Worm (Caenorhabditis elegans) whole organism, L3 larva: Measurements from ENCODE around the gene F46B3.23.

Experiments
- R02D3.7 ChIP-seq: fragments of 150-350 bp; optimal IDR thresholded peaks from 2 replicates; lab custom pipeline; 2014; ENCODE audit warnings: missing biosample characterization, missing genetic modification characterization
- ama-1 ChIP-seq: fragments of 150-350 bp; optimal IDR thresholded peaks from 2 replicates; lab custom pipeline; 2018
- ceh-82 ChIP-seq: fragments of 150-350 bp; optimal IDR thresholded peaks from 2 replicates; lab custom pipeline; 2014; ENCODE audit warnings: missing biosample characterization, missing genetic modification characterization
- egl-5 ChIP-seq: fragments of 150-350 bp; optimal IDR thresholded peaks from 2 replicates; lab custom pipeline; 2017; ENCODE audit warnings: missing biosample characterization, missing genetic modification reagents, missing genetic modification characterization, inconsistent platforms
- fkh-10 ChIP-seq: sonication (generic microtip); optimal IDR thresholded peaks from 2 replicates; lab custom pipeline; 2017; ENCODE audit warnings: missing biosample characterization, missing genetic modification reagents, missing genetic modification characterization
- lin-15B ChIP-seq: fragments of 150-350 bp; optimal IDR thresholded peaks from 2 replicates; lab custom pipeline; 2014; ENCODE audit warnings: missing biosample characterization, missing genetic modification characterization
- nhr-28 ChIP-seq: fragments of 150-350 bp; optimal IDR thresholded peaks from 2 replicates; lab custom pipeline; 2014; ENCODE audit warnings: missing biosample characterization, missing genetic modification characterization
- pqm-1 ChIP-seq: fragments of 150-350 bp; optimal IDR thresholded peaks from 2 replicates; lab custom pipeline; 2017; ENCODE audit warnings: missing biosample characterization, missing genetic modification characterization, inconsistent platforms
- unc-39 ChIP-seq: sonication (generic microtip); optimal IDR thresholded peaks from 4 replicates; lab custom pipeline; 2017; ENCODE audit warnings: missing biosample characterization, missing genetic modification characterization

DNA sequence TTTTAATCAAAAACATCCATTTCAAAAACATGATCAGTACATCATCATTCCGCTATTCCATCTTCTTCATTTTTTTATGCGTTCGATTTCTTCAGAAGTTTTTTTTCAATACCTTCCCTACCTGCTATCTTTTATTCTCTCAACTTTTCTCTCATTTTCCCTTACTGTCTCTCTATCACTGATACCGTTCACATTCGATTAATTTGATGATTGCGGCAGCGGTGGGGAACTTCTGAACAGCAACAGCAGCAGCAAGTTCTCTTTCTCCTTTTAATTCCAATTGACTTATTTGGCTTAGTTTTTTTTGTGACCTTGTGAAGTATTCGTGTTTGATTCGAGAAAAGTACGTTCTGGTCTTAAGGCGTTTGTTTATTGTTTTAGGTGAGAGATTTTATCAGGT is 42.4 kb upstream of the F46B3.23 start:
- no peak for TF ChIP-seq unc-39 (tag; lab: Kevin White, UChicago)
- TF ChIP-seq fkh-10, result no peak
- no peak for TF ChIP-seq lin-15B (tag; lab: Kevin White, UChicago)
- TF ChIP-seq ceh-82 (tag; lab: Kevin White, UChicago), result no peak
- TF ChIP-seq pqm-1 (tag; lab: Kevin White, UChicago), result no peak
- TF ChIP-seq ama-1 (lab: Kevin White, UChicago), result no peak
- no peak for TF ChIP-seq R02D3.7 (tag; lab: Kevin White, UChicago)
- TF ChIP-seq nhr-28 (tag; lab: Kevin White, UChicago), result no peak
- no peak for TF ChIP-seq egl-5 (tag; lab: Kevin White, UChicago)
